Fruit fly (Drosophila melanogaster) whole organism, embryonic: ENCODE data around the gene CG33932.
A peak's percentile ranks its signal among the peaks of the same experiment; 100 is the strongest.

Source experiments
- CG10267 ChIP-seq: fragments of 200-800 bp; sonication (Bioruptor generic); optimal IDR thresholded peaks from 2 replicates; lab custom pipeline; 2018; ENCODE audit warnings: missing biosample characterization, mild to moderate bottlenecking, missing genetic modification characterization, moderate library complexity
- CG11723 ChIP-seq: fragments of 200-800 bp; sonication (Bioruptor generic); optimal IDR thresholded peaks from 2 replicates; lab custom pipeline; 2017; ENCODE audit warnings: missing biosample characterization, mild to moderate bottlenecking, missing genetic modification characterization
- CG13287 ChIP-seq: fragments of 200-800 bp; sonication (Bioruptor generic); IDR thresholded peaks from 2 replicates; pipeline ENCODE4 v1.3.6; 2022; ENCODE audit warnings: missing biosample characterization, missing genetic modification characterization; ENCODE audit not compliant: partially characterized antibody
- CG13424 ChIP-seq: fragments of 200-800 bp; sonication (Bioruptor generic); optimal IDR thresholded peaks from 2 replicates; lab custom pipeline; 2019; ENCODE audit warnings: missing biosample characterization, mild to moderate bottlenecking, missing genetic modification characterization, moderate library complexity
- CG13775 ChIP-seq: fragments of 200-800 bp; sonication (Bioruptor generic); optimal IDR thresholded peaks from 3 replicates; lab custom pipeline; 2017; ENCODE audit warnings: missing biosample characterization, mild to moderate bottlenecking, missing genetic modification characterization
- CG14710 ChIP-seq: fragments of 200-800 bp; sonication (Bioruptor generic); optimal IDR thresholded peaks from 3 replicates; lab custom pipeline; 2019; ENCODE audit warnings: missing biosample characterization, mild to moderate bottlenecking, missing genetic modification characterization, moderate library complexity
- CG15696 ChIP-seq: fragments of 200-800 bp; sonication (Bioruptor generic); optimal IDR thresholded peaks from 2 replicates; lab custom pipeline; 2019; ENCODE audit warnings: missing biosample characterization, mild to moderate bottlenecking, missing genetic modification characterization, moderate library complexity
- CG17829 ChIP-seq: fragments of 200-800 bp; optimal IDR thresholded peaks from 2 replicates; lab custom pipeline; 2019; ENCODE audit warnings: missing biosample characterization, mild to moderate bottlenecking, missing genetic modification characterization, moderate library complexity
- CG18262 ChIP-seq: fragments of 200-800 bp; optimal IDR thresholded peaks from 3 replicates; lab custom pipeline; 2019; ENCODE audit warnings: missing biosample characterization, mild to moderate bottlenecking, missing genetic modification characterization, moderate library complexity
- CG18619 ChIP-seq: fragments of 200-800 bp; sonication (Bioruptor generic); optimal IDR thresholded peaks from 3 replicates; lab custom pipeline; 2017; ENCODE audit warnings: missing biosample characterization, mild to moderate bottlenecking, missing genetic modification characterization
- CG2116 ChIP-seq: fragments of 200-800 bp; sonication (Bioruptor generic); optimal IDR thresholded peaks from 3 replicates; lab custom pipeline; 2018; ENCODE audit warnings: missing biosample characterization, mild to moderate bottlenecking, missing genetic modification characterization
- CG2199 ChIP-seq: fragments of 200-800 bp; sonication (Bioruptor generic); IDR thresholded peaks from 3 replicates; pipeline ENCODE4 v1.3.6; 2022; ENCODE audit warnings: missing biosample characterization, missing genetic modification characterization
- CG2712 ChIP-seq: fragments of 200-800 bp; optimal IDR thresholded peaks from 3 replicates; lab custom pipeline; 2019; ENCODE audit warnings: missing biosample characterization, mild to moderate bottlenecking, missing genetic modification characterization, moderate library complexity
- CG31441 ChIP-seq: fragments of 200-800 bp; sonication (Bioruptor generic); IDR thresholded peaks from 2 replicates; pipeline ENCODE4 v1.3.6; 2022; ENCODE audit warnings: missing biosample characterization, missing genetic modification characterization
- CG33557 ChIP-seq: fragments of 200-800 bp; sonication (Bioruptor generic); optimal IDR thresholded peaks from 2 replicates; lab custom pipeline; 2019; ENCODE audit warnings: missing biosample characterization, mild to moderate bottlenecking, missing genetic modification characterization, moderate library complexity
- CG4404 ChIP-seq: fragments of 200-800 bp; sonication (Bioruptor generic); IDR thresholded peaks from 2 replicates; pipeline ENCODE4 v1.3.6; 2022; ENCODE audit warnings: missing biosample characterization, missing genetic modification characterization
- CG5245 ChIP-seq: fragments of 200-800 bp; sonication (Bioruptor generic); optimal IDR thresholded peaks from 3 replicates; lab custom pipeline; 2016; ENCODE audit warnings: missing biosample characterization, missing genetic modification characterization
- CG6689 ChIP-seq: fragments of 200-800 bp; sonication (Bioruptor generic); IDR thresholded peaks from 2 replicates; pipeline ENCODE4 v1.3.6; 2022; ENCODE audit warnings: missing biosample characterization, missing genetic modification characterization
- CG6854 ChIP-seq: fragments of 200-800 bp; sonication (Bioruptor generic); optimal IDR thresholded peaks from 3 replicates; lab custom pipeline; 2017; ENCODE audit warnings: missing biosample characterization, mild to moderate bottlenecking, missing genetic modification characterization
- CG8944 ChIP-seq: fragments of 200-800 bp; sonication (Bioruptor generic); optimal IDR thresholded peaks from 3 replicates; lab custom pipeline; 2016; ENCODE audit warnings: missing biosample characterization, missing genetic modification characterization
- CG9727 ChIP-seq: fragments of 200-800 bp; sonication (Bioruptor generic); optimal IDR thresholded peaks from 3 replicates; lab custom pipeline; 2017; ENCODE audit warnings: missing biosample characterization, mild to moderate bottlenecking, missing genetic modification characterization
- D19A ChIP-seq: fragments of 200-800 bp; optimal IDR thresholded peaks from 3 replicates; lab custom pipeline; 2019; ENCODE audit warnings: missing biosample characterization, mild to moderate bottlenecking, missing genetic modification characterization, moderate library complexity
- Eip74EF ChIP-seq, 2 experiments: fragments of 200-800 bp in 1 of 2; fragments of >200 bp in 1 of 2; sonication (Bioruptor generic) in 1 of 2; optimal IDR thresholded peaks; 2 replicates each; lab custom pipeline; 2017 to 2019; ENCODE audit warnings: missing biosample characterization in 2 of 2, missing genetic modification characterization in 2 of 2, mild to moderate bottlenecking in 1 of 2, moderate library complexity in 1 of 2
- Ets65A ChIP-seq: fragments of 200-800 bp; sonication (Bioruptor generic); peaks from one replicate; lab custom pipeline; 2016; ENCODE audit warnings: missing biosample characterization, missing genetic modification characterization
- GATAe ChIP-seq: fragments of 200-800 bp; sonication (Bioruptor generic); conservative IDR thresholded peaks from 2 replicates; pipeline ENCODE4 v1.3.6; 2022; ENCODE audit warnings: missing biosample characterization, missing genetic modification characterization
- Hmr ChIP-seq: fragments of 200-800 bp; sonication (Bioruptor generic); optimal IDR thresholded peaks from 3 replicates; lab custom pipeline; 2017; ENCODE audit warnings: mild to moderate bottlenecking, missing biosample characterization, missing genetic modification reagents, missing genetic modification characterization
- Hr78 ChIP-seq, 2 experiments: fragments of 200-800 bp in 1 of 2; fragments of >200 bp in 1 of 2; sonication (Bioruptor generic) in 1 of 2; optimal IDR thresholded peaks; 2 replicates each; lab custom pipeline; 2017 to 2019; ENCODE audit warnings: missing biosample characterization in 2 of 2, missing genetic modification characterization in 2 of 2, mild to moderate bottlenecking in 1 of 2, moderate library complexity in 1 of 2
- Xrp1 ChIP-seq: fragments of 200-800 bp; sonication (Bioruptor generic); IDR thresholded peaks from 2 replicates; pipeline ENCODE4 v1.3.6; 2022; ENCODE audit warnings: missing biosample characterization, missing genetic modification characterization
- bowl ChIP-seq: fragments of 200-800 bp; sonication (Bioruptor generic); IDR thresholded peaks from 2 replicates; pipeline ENCODE4 v1.3.6; 2022; ENCODE audit warnings: missing biosample characterization, missing genetic modification characterization
- dmrt11E ChIP-seq: fragments of 200-800 bp; sonication (Bioruptor generic); optimal IDR thresholded peaks from 3 replicates; lab custom pipeline; 2018; ENCODE audit warnings: missing biosample characterization, mild to moderate bottlenecking, missing genetic modification characterization, moderate library complexity
- ems ChIP-seq: fragments of 200-800 bp; sonication (Bioruptor generic); optimal IDR thresholded peaks from 3 replicates; lab custom pipeline; 2016; ENCODE audit warnings: missing biosample characterization, missing genetic modification characterization
- eyg ChIP-seq: fragments of 200-800 bp; sonication (Bioruptor generic); optimal IDR thresholded peaks from 3 replicates; lab custom pipeline; 2016; ENCODE audit warnings: missing biosample characterization, missing genetic modification characterization
- gsb-n ChIP-seq: fragments of 200-800 bp; sonication (Bioruptor generic); optimal IDR thresholded peaks from 3 replicates; lab custom pipeline; 2018; ENCODE audit warnings: missing biosample characterization, mild to moderate bottlenecking, missing genetic modification characterization
- kah ChIP-seq: fragments of 200-800 bp; sonication (Bioruptor generic); optimal IDR thresholded peaks from 2 replicates; lab custom pipeline; 2018; ENCODE audit warnings: missing biosample characterization, mild to moderate bottlenecking, missing genetic modification characterization
- ken ChIP-seq: fragments of 200-800 bp; sonication (Bioruptor generic); IDR thresholded peaks from 3 replicates; pipeline ENCODE4 v1.3.6; 2022; ENCODE audit warnings: missing biosample characterization, missing genetic modification characterization
- kni ChIP-seq: fragments of 200-800 bp; sonication (Bioruptor generic); optimal IDR thresholded peaks from 3 replicates; lab custom pipeline; 2017; ENCODE audit warnings: mild to moderate bottlenecking, missing biosample characterization, missing genetic modification reagents, missing genetic modification characterization
- lola ChIP-seq, 3 experiments: fragments of >200 bp in 2 of 3; fragments of 200-800 bp in 1 of 3; sonication (Bioruptor generic) in 1 of 3; optimal IDR thresholded peaks; 2 replicates each; lab custom pipeline; 2017 to 2019; ENCODE audit warnings: missing biosample characterization in 3 of 3, missing genetic modification characterization in 3 of 3, mild to moderate bottlenecking in 1 of 3, moderate library complexity in 1 of 3
- lov ChIP-seq, 2 experiments: fragments of 200-800 bp in 1 of 2; fragments of >200 bp in 1 of 2; sonication (Bioruptor generic) in 1 of 2; IDR thresholded peaks in 1 of 2; optimal IDR thresholded peaks in 1 of 2; 2 replicates in 1 of 2; 3 replicates in 1 of 2; pipeline versions ENCODE4 v1.3.6 to Lab custom; 2017 to 2022; ENCODE audit warnings: missing biosample characterization in 1 of 2, missing genetic modification characterization in 1 of 2
- mirr ChIP-seq: fragments of 200-800 bp; sonication (Bioruptor generic); optimal IDR thresholded peaks from 3 replicates; lab custom pipeline; 2018; ENCODE audit warnings: missing biosample characterization, mild to moderate bottlenecking, missing genetic modification characterization
- nau ChIP-seq: fragments of 200-800 bp; sonication (Bioruptor generic); optimal IDR thresholded peaks from 3 replicates; lab custom pipeline; 2017; ENCODE audit warnings: missing biosample characterization, mild to moderate bottlenecking, missing genetic modification characterization, missing genetic modification reagents
- phol ChIP-seq: fragments of 200-800 bp; sonication (Bioruptor generic); optimal IDR thresholded peaks from 3 replicates; lab custom pipeline; 2018; ENCODE audit warnings: missing biosample characterization, mild to moderate bottlenecking, missing genetic modification characterization, moderate library complexity
- pros ChIP-seq: fragments of 200-800 bp; sonication (Bioruptor generic); optimal IDR thresholded peaks from 3 replicates; lab custom pipeline; 2019; ENCODE audit warnings: missing biosample characterization, mild to moderate bottlenecking, missing genetic modification characterization, moderate library complexity
- ranshi ChIP-seq: fragments of 200-800 bp; sonication (Bioruptor generic); IDR thresholded peaks from 2 replicates; pipeline ENCODE4 v1.3.6; 2022; ENCODE audit warnings: missing biosample characterization, missing genetic modification characterization
- scrt ChIP-seq: fragments of 200-800 bp; sonication (Bioruptor generic); optimal IDR thresholded peaks from 2 replicates; lab custom pipeline; 2018; ENCODE audit warnings: missing biosample characterization, mild to moderate bottlenecking, missing genetic modification characterization, moderate library complexity
- sqz ChIP-seq: fragments of 200-800 bp; sonication (Bioruptor generic); optimal IDR thresholded peaks from 3 replicates; lab custom pipeline; 2018; ENCODE audit warnings: missing biosample characterization, mild to moderate bottlenecking, missing genetic modification characterization
- zen ChIP-seq: fragments of 200-800 bp; sonication (Bioruptor generic); optimal IDR thresholded peaks from 3 replicates; lab custom pipeline; 2018; ENCODE audit warnings: missing biosample characterization, mild to moderate bottlenecking, missing genetic modification characterization, moderate library complexity
- zf30C ChIP-seq: fragments of 200-800 bp; sonication (Bioruptor generic); optimal IDR thresholded peaks from 3 replicates; lab custom pipeline; 2018; ENCODE audit warnings: missing biosample characterization, mild to moderate bottlenecking, missing genetic modification characterization

Gene CG33932

DNA sequence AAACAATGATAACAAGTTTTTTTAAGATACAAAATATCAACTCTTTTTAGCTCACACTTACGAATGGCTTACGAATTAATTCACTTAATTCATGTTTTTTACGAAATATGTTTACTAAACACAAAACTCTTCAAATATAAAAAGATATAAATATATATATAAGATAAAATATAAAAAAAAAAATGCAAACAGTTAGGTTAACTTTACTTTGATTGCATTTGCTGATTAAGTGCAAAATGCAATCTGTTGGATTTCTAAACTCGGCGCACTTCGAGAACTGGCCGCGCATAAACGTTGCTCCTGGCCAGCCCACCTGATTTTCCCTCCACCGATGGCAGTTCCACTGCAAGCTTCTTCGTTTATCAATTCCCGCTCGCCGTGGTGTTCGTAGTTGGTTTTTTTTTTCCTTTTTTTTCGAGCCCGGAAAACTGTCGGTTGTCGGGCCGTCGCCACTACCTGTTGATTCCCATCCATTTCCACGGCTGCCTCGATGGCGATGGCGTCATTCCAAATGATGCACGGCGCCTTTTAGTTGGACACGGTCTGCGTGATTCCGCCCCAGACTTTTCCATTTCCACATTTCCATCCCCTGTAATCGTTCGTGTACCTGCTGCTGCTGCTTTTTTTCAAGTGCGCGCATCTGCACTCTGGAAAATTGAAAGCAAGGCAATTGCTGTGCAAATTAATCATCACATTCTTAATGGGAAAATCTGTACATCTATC lies 21.4 kb downstream of the CG33932 start:
- TF ChIP-seq CG2712 (tag; lab: Kevin White, UChicago): peak; percentile 39
- peak; percentile 55 for TF ChIP-seq CG14710
- peak; percentile 1 for TF ChIP-seq CG13424 (tag; lab: Kevin White, UChicago)
- TF ChIP-seq dmrt11E (tag; lab: Kevin White, UChicago): peak; percentile 35
- peak; percentile 78 for TF ChIP-seq zen (tag; lab: Kevin White, UChicago)
- peak; percentile 88 for TF ChIP-seq kah
- peak; percentile 23; the same call in 1 of the 2 replicates for TF ChIP-seq Xrp1 (GFP tag; lab: Robert Waterston, UW)
- no peak for TF ChIP-seq eyg
- peak in 1 of 3 experiments; percentile 7 for TF ChIP-seq lola (GFP tag; optimal IDR thresholded peaks at IDR 0.05; lab: Kevin White, UChicago)
- no peak for TF ChIP-seq GATAe
- TF ChIP-seq lov (optimal IDR thresholded peaks at IDR 0.05; lab: Kevin White, UChicago): no peak
- 0 out of 3 replicates have a peak, but pooled peaks have one; percentile 17 for TF ChIP-seq lov (GFP tag; IDR thresholded peaks at IDR 0.05; lab: Robert Waterston, UW)
- TF ChIP-seq CG2116 (GFP tag; lab: Kevin White, UChicago): no peak
- no peak for TF ChIP-seq bowl
- 0 out of 2 replicates have a peak, but pooled peaks have one; percentile 40 for TF ChIP-seq CG4404 (GFP tag; lab: Robert Waterston, UW)
- peak; percentile 45 for TF ChIP-seq pros
- TF ChIP-seq nau (GFP tag; lab: Kevin White, UChicago): no peak
- TF ChIP-seq CG6854 (GFP tag; lab: Kevin White, UChicago): no peak
- no peak for TF ChIP-seq Hr78 (GFP tag; optimal IDR thresholded peaks at IDR 0.05; lab: Kevin White, UChicago)
- peak; percentile 37 for TF ChIP-seq CG17829
- peak; percentile 41 for TF ChIP-seq CG10267 (tag; lab: Kevin White, UChicago)
- peak; percentile 13 for TF ChIP-seq gsb-n (tag; lab: Kevin White, UChicago)
- TF ChIP-seq CG6689 (GFP tag; lab: Robert Waterston, UW): peak; percentile 25; the same call in 1 of the 2 replicates
- TF ChIP-seq mirr (GFP tag; lab: Kevin White, UChicago): no peak
- TF ChIP-seq Hmr (GFP tag; lab: Kevin White, UChicago): no peak
- TF ChIP-seq CG13775: peak; percentile 15
- peak; percentile 17 for TF ChIP-seq D19A (tag; lab: Kevin White, UChicago)
- peak; percentile 33 for TF ChIP-seq phol (tag; lab: Kevin White, UChicago)
- TF ChIP-seq CG8944: no peak
- TF ChIP-seq CG33557 (GFP tag; lab: Kevin White, UChicago): no peak
- TF ChIP-seq sqz (GFP tag; lab: Kevin White, UChicago): peak; percentile 62
- TF ChIP-seq ken: 0 out of 3 replicates have a peak, but pooled peaks have one; percentile 10
- no peak for TF ChIP-seq Eip74EF (GFP tag; optimal IDR thresholded peaks at IDR 0.05; lab: Kevin White, UChicago)
- no peak for TF ChIP-seq CG13287 (GFP tag; lab: Robert Waterston, UW)
- TF ChIP-seq ranshi (GFP tag; lab: Robert Waterston, UW): no peak
- no peak for TF ChIP-seq CG18619 (GFP tag; lab: Kevin White, UChicago)
- peak; percentile 8 for TF ChIP-seq kni (GFP tag; lab: Kevin White, UChicago)
- TF ChIP-seq CG18262 (tag; lab: Kevin White, UChicago): peak; percentile 34
- peak; percentile 80 for TF ChIP-seq CG15696
- TF ChIP-seq zf30C (GFP tag; lab: Kevin White, UChicago): peak; percentile 51
- TF ChIP-seq CG5245 (GFP tag; lab: Kevin White, UChicago): no peak
- peak; percentile 11 for TF ChIP-seq CG9727 (GFP tag; lab: Kevin White, UChicago)
- no peak for TF ChIP-seq ems (GFP tag; lab: Kevin White, UChicago)
- peak; percentile 19 for TF ChIP-seq scrt
- TF ChIP-seq CG11723 (GFP tag; lab: Kevin White, UChicago): no peak
- peak; percentile 23 for TF ChIP-seq Ets65A (GFP tag; lab: Kevin White, UChicago)
- 0 out of 2 replicates have a peak, but pooled peaks have one; percentile 16 for TF ChIP-seq CG31441 (GFP tag; lab: Robert Waterston, UW)
- TF ChIP-seq CG2199 (GFP tag; lab: Robert Waterston, UW): 0 out of 3 replicates have a peak, but pooled peaks have one; percentile 68
